Worm (Caenorhabditis elegans) whole organism, L4 larva: ENCODE results near the gene srj-49.

Source experiments
- F49E8.2 ChIP-seq: sonication (generic microtip); optimal IDR thresholded peaks from 2 replicates; lab custom pipeline; 2016; ENCODE audit warnings: missing compliant biosample characterization, mild to moderate bottlenecking, missing genetic modification characterization, borderline replicate concordance
- aly-2 ChIP-seq: sonication (generic microtip); optimal IDR thresholded peaks from 2 replicates; lab custom pipeline; 2018; ENCODE audit warnings: missing biosample characterization, missing genetic modification characterization
- ceh-28 ChIP-seq: fragments of 150-350 bp; optimal IDR thresholded peaks from 2 replicates; lab custom pipeline; 2014; ENCODE audit warnings: missing biosample characterization, missing genetic modification reagents, missing genetic modification characterization
- ceh-44 ChIP-seq: fragments of 200-800 bp; sonication (Bioruptor generic); IDR thresholded peaks from 2 replicates; pipeline ENCODE4 v1.3.6; 2022; ENCODE audit warnings: missing genetic modification reagents, missing genetic modification characterization, missing compliant biosample characterization
- daf-12 ChIP-seq: fragments of 150-350 bp; optimal IDR thresholded peaks from 2 replicates; lab custom pipeline; 2014; ENCODE audit warnings: missing biosample characterization, missing genetic modification reagents, missing genetic modification characterization
- egl-27 ChIP-seq: sonication (generic microtip); optimal IDR thresholded peaks from 3 replicates; lab custom pipeline; 2017; ENCODE audit warnings: missing biosample characterization, missing genetic modification reagents, missing genetic modification characterization
- fos-1 ChIP-seq: fragments of 150-350 bp; optimal IDR thresholded peaks from 2 replicates; lab custom pipeline; 2014; ENCODE audit warnings: missing biosample characterization, missing genetic modification characterization
- nhr-237 ChIP-seq: sonication (generic microtip); optimal IDR thresholded peaks from 2 replicates; lab custom pipeline; 2017; ENCODE audit warnings: missing biosample characterization, missing genetic modification characterization
- pha-4 ChIP-seq, 2 experiments: fragments of 150-350 bp in 1 of 2; fragments of 200-800 bp in 1 of 2; sonication (Bioruptor generic) in 1 of 2; IDR thresholded peaks in 1 of 2; optimal IDR thresholded peaks in 1 of 2; 2 replicates each; pipeline versions ENCODE4 v1.3.6 to Lab custom; 2014 to 2022; ENCODE audit warnings: missing genetic modification characterization in 2 of 2, missing genetic modification reagents in 2 of 2, missing biosample characterization in 1 of 2, missing compliant biosample characterization in 1 of 2
- pqm-1 ChIP-seq: sonication (generic microtip); optimal IDR thresholded peaks from 2 replicates; lab custom pipeline; 2017; ENCODE audit warnings: missing biosample characterization, missing genetic modification characterization
- zag-1 ChIP-seq: fragments of 150-350 bp; optimal IDR thresholded peaks from 2 replicates; lab custom pipeline; 2014; ENCODE audit warnings: missing biosample characterization, missing genetic modification characterization

DNA sequence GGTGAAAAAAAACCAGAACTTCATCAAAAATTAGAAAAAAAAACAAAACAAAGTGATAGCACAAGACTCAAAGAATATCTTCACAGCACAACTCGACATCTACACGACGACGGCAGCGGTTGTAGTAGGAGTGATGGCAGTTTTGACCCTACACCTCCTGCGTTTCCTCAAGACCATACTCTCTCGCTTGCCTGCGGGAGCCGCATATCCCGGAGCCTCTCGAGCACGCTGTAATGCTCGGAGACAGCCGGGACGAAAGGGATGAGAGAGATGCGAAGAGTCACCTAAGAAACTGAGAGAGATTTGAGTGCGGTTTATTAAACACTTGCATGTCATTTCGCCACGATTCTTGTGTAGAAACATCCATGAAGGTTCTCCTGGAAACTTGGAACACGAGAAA is 38.7 kb downstream of the srj-49 start:
- TF ChIP-seq nhr-237 (tag; lab: Kevin White, UChicago): no peak
- TF ChIP-seq ceh-28: no peak
- TF ChIP-seq zag-1 (tag; lab: Kevin White, UChicago): no peak
- TF ChIP-seq fos-1 (tag; lab: Kevin White, UChicago): no peak
- TF ChIP-seq pha-4 (GFP tag; IDR thresholded peaks at IDR 0.05; lab: Robert Waterston, UW): no peak
- TF ChIP-seq pha-4 (tag; optimal IDR thresholded peaks at IDR 0.05; lab: Kevin White, UChicago): no peak
- TF ChIP-seq ceh-44 (GFP tag; lab: Robert Waterston, UW): no peak
- TF ChIP-seq aly-2 (tag; lab: Kevin White, UChicago): no peak
- no peak for TF ChIP-seq F49E8.2 (tag; lab: Kevin White, UChicago)
- TF ChIP-seq egl-27 (tag; lab: Kevin White, UChicago): no peak
- TF ChIP-seq daf-12 (tag; lab: Kevin White, UChicago): no peak
- no peak for TF ChIP-seq pqm-1 (tag; lab: Kevin White, UChicago)
